Worm (Caenorhabditis elegans) whole organism, midembryonic: ENCODE results near the gene citk-2.

Experiments
- T22C8.4 ChIP-seq: fragments of 200-800 bp; sonication (Bioruptor generic); IDR thresholded peaks from 2 replicates; pipeline ENCODE4 v1.3.6; 2022; ENCODE audit warnings: missing genetic modification characterization, missing compliant biosample characterization
- cog-1 ChIP-seq: sonication (generic microtip); optimal IDR thresholded peaks from 2 replicates; lab custom pipeline; 2016; ENCODE audit warnings: missing genetic modification characterization, missing compliant biosample characterization
- flt-1 ChIP-seq: fragments of 200-800 bp; sonication (Bioruptor generic); IDR thresholded peaks from 2 replicates; pipeline ENCODE4 v1.3.6; 2022; ENCODE audit warnings: missing genetic modification characterization, missing compliant biosample characterization
- klf-2 ChIP-seq: fragments of 200-800 bp; sonication (Bioruptor generic); conservative IDR thresholded peaks from 2 replicates; pipeline ENCODE4 v1.3.6; 2022; ENCODE audit warnings: missing genetic modification reagents, missing genetic modification characterization, missing compliant biosample characterization
- med-1 ChIP-seq: sonication (generic microtip); optimal IDR thresholded peaks from 2 replicates; lab custom pipeline; 2017; ENCODE audit warnings: missing genetic modification characterization, mild to moderate bottlenecking, missing compliant biosample characterization, antibody characterized with exemption, missing genetic modification reagents; ENCODE audit not compliant: insufficient read depth
- ref-1 ChIP-seq: fragments of 200-800 bp; sonication (Bioruptor generic); conservative IDR thresholded peaks from 2 replicates; pipeline ENCODE4 v1.3.6; 2022; ENCODE audit warnings: missing genetic modification reagents, missing genetic modification characterization, missing compliant biosample characterization
- tab-1 ChIP-seq: fragments of 200-800 bp; sonication (Bioruptor generic); IDR thresholded peaks from 2 replicates; pipeline ENCODE4 v1.3.6; 2022; ENCODE audit warnings: missing genetic modification characterization, missing compliant biosample characterization
- ztf-23 ChIP-seq: fragments of 200-800 bp; sonication (Bioruptor generic); IDR thresholded peaks from 2 replicates; pipeline ENCODE4 v1.3.6; 2022; ENCODE audit warnings: missing genetic modification reagents, missing genetic modification characterization, missing compliant biosample characterization
- ztf-29 ChIP-seq: fragments of 200-800 bp; sonication (Bioruptor generic); IDR thresholded peaks from 2 replicates; pipeline ENCODE4 v1.3.6; 2022; ENCODE audit warnings: missing genetic modification reagents, missing genetic modification characterization, missing compliant biosample characterization

The citk-2 gene

ce11 chrII:4999122-4999521 is at the start of gene citk-2:
Gene citk-2, plus strand, starts transcription at chrII:4999520.
- TF ChIP-seq med-1 (GFP tag; lab: Kevin White, UChicago) (no peak), cog-1 (tag; lab: Kevin White, UChicago) (no peak), klf-2 (GFP tag; lab: Robert Waterston, UW) (no peak), ztf-23 (no peak), T22C8.4 (GFP tag; lab: Robert Waterston, UW) (no peak), tab-1 (GFP tag; lab: Robert Waterston, UW) (no peak), flt-1 (GFP tag; lab: Robert Waterston, UW) (no peak), ref-1 (no peak), ztf-29 (GFP tag; lab: Robert Waterston, UW) (no peak)

DNA sequence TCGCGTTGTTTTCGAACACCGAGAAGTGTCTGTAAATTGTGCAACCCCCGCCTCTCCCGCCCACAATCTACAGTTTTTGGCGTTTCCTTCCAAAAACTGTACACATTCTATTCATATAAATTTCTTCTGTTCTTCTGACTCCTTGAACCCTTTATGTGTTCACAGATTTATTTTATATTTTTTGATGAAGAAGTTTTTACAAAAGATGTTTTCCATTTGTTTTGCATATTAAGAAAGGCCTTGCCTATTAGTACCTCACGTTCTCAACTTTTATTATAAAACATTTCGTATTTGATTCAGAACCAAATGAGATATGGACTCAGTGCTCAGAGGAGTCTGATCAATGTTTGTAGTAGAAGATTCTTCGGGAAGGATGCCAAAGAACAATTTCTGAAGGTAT is 46.0 kb upstream of the citk-2 start, which contains the start of gene ndx-3:
Gene ndx-3 (plus strand): TSS at position 301 of the 400 bp plus-strand sequence.
- TF ChIP-seq flt-1 (GFP tag; lab: Robert Waterston, UW) = no peak
- TF ChIP-seq ztf-29 (GFP tag; lab: Robert Waterston, UW) = no peak

DNA sequence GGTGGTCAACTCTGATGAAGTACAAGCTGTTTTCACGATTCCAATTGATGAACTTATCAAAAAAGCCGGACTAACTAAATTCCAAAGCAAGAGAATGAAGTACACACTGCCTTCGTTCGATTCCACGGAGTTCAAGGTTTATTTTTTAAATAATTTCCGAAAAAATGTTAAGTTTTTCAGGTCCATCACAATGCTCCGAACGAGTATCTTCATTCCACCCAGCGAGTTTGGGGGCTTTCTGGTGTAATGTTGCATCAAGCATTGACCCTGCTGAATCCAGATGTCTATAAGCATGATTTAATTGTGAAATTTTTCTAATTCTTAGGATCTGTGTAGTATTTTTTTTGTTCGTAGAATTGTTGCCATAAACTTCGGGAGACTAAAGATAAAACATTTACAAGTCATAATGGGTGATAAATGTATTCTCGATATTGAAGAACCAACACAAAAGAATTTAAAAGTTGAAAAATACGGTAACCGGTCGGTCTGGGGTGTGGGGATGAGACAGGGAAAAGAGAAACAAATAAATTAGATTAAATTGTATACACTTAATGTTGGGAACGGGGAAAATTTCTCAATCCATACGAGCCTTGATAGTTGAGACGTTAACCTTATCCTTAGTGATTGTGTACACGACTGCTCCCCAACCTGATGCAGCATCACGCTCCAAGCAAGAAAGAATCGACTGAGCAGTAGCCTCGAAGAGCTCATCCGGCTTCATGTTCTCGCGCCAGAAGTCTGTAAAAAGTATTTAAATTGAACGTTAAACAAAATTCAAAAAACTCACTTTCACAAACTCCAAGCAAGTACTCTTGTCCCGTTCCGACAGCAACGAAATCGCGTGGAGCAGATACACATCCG is 45.0 kb upstream of the citk-2 start:
- no peak for TF ChIP-seq ztf-29 (GFP tag; lab: Robert Waterston, UW)
- TF ChIP-seq ztf-23 = no peak
- no peak for TF ChIP-seq med-1 (GFP tag; lab: Kevin White, UChicago)
- no peak for TF ChIP-seq tab-1 (GFP tag; lab: Robert Waterston, UW)
- no peak for TF ChIP-seq cog-1 (tag; lab: Kevin White, UChicago)
- no peak for TF ChIP-seq flt-1 (GFP tag; lab: Robert Waterston, UW)
- TF ChIP-seq klf-2 (GFP tag; lab: Robert Waterston, UW) = no peak
- TF ChIP-seq T22C8.4 (GFP tag; lab: Robert Waterston, UW) = no peak
- no peak for TF ChIP-seq ref-1

DNA sequence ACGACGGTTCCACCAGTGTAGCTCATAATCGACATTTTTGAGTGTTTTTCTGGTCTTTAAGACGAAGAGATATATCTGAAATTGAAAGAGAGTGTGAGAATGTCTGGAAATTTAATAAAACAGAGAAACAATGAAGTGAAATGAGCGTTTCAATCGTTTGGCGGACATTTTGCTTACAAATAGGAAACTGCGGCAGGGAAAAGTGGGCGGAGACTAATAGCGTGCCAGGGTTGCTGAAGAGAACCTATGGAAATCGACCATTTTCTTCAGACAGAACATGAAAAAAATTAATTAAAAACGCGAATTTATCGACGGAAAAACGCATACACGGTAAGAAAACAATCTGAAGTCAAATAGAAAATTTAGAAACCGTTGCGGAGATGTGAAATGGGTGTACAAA is 44.0 kb upstream of the citk-2 start, which contains the start of gene pbs-3:
Gene pbs-3 (minus strand): TSS at position 75 of the 400 bp plus-strand sequence.
- TF ChIP-seq med-1 (GFP tag; lab: Kevin White, UChicago) (no peak), flt-1 (GFP tag; lab: Robert Waterston, UW) (0 out of 2 replicates have a peak, but pooled peaks have one; percentile 56), klf-2 (GFP tag; lab: Robert Waterston, UW) (no peak), cog-1 (tag; lab: Kevin White, UChicago) (peak; percentile 12), ztf-23 (no peak), ref-1 (no peak), T22C8.4 (GFP tag; lab: Robert Waterston, UW) (no peak), ztf-29 (GFP tag; lab: Robert Waterston, UW) (no peak), tab-1 (GFP tag; lab: Robert Waterston, UW) (no peak)

DNA sequence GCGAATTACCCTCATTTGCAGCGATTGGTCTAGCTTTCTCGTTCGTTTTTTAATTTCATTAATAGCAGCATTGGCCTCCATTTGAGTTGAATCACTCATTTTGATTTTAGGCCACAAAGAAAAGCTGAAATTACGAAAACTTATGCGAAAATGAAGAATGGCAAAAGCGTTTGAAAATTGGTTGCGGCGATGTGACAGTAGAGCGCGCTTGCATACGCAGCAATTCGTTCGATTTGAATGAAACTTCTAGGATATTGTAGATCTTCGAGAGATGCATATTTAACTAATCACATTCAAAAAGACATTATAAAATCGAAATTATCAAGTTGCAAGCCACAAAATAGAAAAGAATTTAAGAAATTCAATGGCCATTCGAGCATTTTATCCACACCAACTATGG is 39.6 kb upstream of the citk-2 start, which contains the start of gene ulp-2:
Gene ulp-2 (minus strand): TSS at position 158 of the 400 bp plus-strand sequence.
- TF ChIP-seq flt-1 (GFP tag; lab: Robert Waterston, UW) (no peak), ref-1 (no peak), ztf-23 (0 out of 2 replicates have a peak, but pooled peaks have one; percentile 19), ztf-29 (GFP tag; lab: Robert Waterston, UW) (no peak), cog-1 (tag; lab: Kevin White, UChicago) (no peak), med-1 (GFP tag; lab: Kevin White, UChicago) (no peak), T22C8.4 (GFP tag; lab: Robert Waterston, UW) (no peak), tab-1 (GFP tag; lab: Robert Waterston, UW) (no peak), klf-2 (GFP tag; lab: Robert Waterston, UW) (no peak)

- TF ChIP-seq T22C8.4 (GFP tag; lab: Robert Waterston, UW) = no peak
- TF ChIP-seq cog-1 (tag; lab: Kevin White, UChicago) = no peak
- TF ChIP-seq ztf-29 (GFP tag; lab: Robert Waterston, UW) = no peak
- TF ChIP-seq klf-2 (GFP tag; lab: Robert Waterston, UW) = no peak
- no peak for TF ChIP-seq med-1 (GFP tag; lab: Kevin White, UChicago)
- no peak for TF ChIP-seq tab-1 (GFP tag; lab: Robert Waterston, UW)
- no peak for TF ChIP-seq ztf-23
- no peak for TF ChIP-seq flt-1 (GFP tag; lab: Robert Waterston, UW)
- TF ChIP-seq ref-1 = no peak
Observed at ce11 chrII:4960690-4961089, 38.6 kb upstream of the citk-2 start.

ce11 chrII:4966576-4966975 is 32.7 kb upstream of the citk-2 start:
- TF ChIP-seq flt-1 (GFP tag; lab: Robert Waterston, UW) = no peak
- no peak for TF ChIP-seq ztf-23
- TF ChIP-seq klf-2 (GFP tag; lab: Robert Waterston, UW) = no peak
- no peak for TF ChIP-seq ref-1
- no peak for TF ChIP-seq med-1 (GFP tag; lab: Kevin White, UChicago)
- TF ChIP-seq tab-1 (GFP tag; lab: Robert Waterston, UW) = no peak
- TF ChIP-seq ztf-29 (GFP tag; lab: Robert Waterston, UW) = no peak
- no peak for TF ChIP-seq T22C8.4 (GFP tag; lab: Robert Waterston, UW)
- no peak for TF ChIP-seq cog-1 (tag; lab: Kevin White, UChicago)

DNA sequence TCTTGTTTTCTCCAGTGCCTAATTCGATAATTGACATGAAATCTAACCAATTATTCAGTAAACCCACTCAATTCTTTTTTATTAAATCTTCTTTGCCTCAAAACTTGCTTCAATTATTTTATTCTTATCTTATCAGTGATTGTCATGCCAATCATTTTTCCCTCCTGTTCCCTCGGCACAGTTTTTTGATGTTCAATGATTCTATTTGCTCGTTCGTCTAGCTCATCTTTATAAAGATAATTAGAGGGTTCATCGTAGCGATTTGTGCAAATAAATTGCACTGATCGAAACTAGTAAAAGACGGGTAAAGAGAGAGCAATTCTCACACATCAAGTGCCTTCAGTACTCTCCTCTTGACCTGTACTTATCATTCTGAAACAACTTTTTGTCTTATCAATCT is 31.7 kb upstream of the citk-2 start:
- TF ChIP-seq med-1 (GFP tag; lab: Kevin White, UChicago) (no peak), ztf-23 (no peak), tab-1 (GFP tag; lab: Robert Waterston, UW) (no peak)

- no peak for TF ChIP-seq ztf-23
- TF ChIP-seq ref-1 = no peak
- TF ChIP-seq flt-1 (GFP tag; lab: Robert Waterston, UW) = no peak
- TF ChIP-seq ztf-29 (GFP tag; lab: Robert Waterston, UW) = no peak
- no peak for TF ChIP-seq med-1 (GFP tag; lab: Kevin White, UChicago)
- TF ChIP-seq cog-1 (tag; lab: Kevin White, UChicago) = no peak
- TF ChIP-seq tab-1 (GFP tag; lab: Robert Waterston, UW) = no peak
- no peak for TF ChIP-seq T22C8.4 (GFP tag; lab: Robert Waterston, UW)
- no peak for TF ChIP-seq klf-2 (GFP tag; lab: Robert Waterston, UW)
Observed at ce11 chrII:4968863-4969262, 30.5 kb upstream of the citk-2 start, which contains the start of gene shc-2. Gene shc-2, plus strand, starts transcription at chrII:4969163.
